Worm (Caenorhabditis elegans): Measurements from ENCODE around the gene str-174.

ce11 chrIV:4887258-4887657 lies 12.8 kb upstream of the str-174 start, which contains the start of gene T08B6.1:
- TF ChIP-seq him-1 (tag; optimal IDR thresholded peaks at IDR 0.05) (no peak), dao-5 (tag; optimal IDR thresholded peaks at IDR 0.05) (no peak)
